Fruit fly (Drosophila melanogaster) whole organism, embryonic: ENCODE data around the gene CG42366.

Experiments used
- Atf-2 ChIP-seq: fragments of 200-800 bp; sonication (Bioruptor generic); optimal IDR thresholded peaks from 2 replicates; lab custom pipeline; 2016; ENCODE audit warnings: missing biosample characterization, missing genetic modification characterization
- Atf6 ChIP-seq: fragments of 200-800 bp; sonication (Bioruptor generic); IDR thresholded peaks from 2 replicates; pipeline ENCODE4 v1.3.6; 2022; ENCODE audit warnings: missing biosample characterization, missing genetic modification characterization
- CG10979 ChIP-seq: fragments of 200-800 bp; sonication (Bioruptor generic); optimal IDR thresholded peaks from 2 replicates; lab custom pipeline; 2018; ENCODE audit warnings: missing biosample characterization, mild to moderate bottlenecking, missing genetic modification characterization, moderate library complexity
- CG11695 ChIP-seq: fragments of 200-800 bp; sonication (Bioruptor generic); IDR thresholded peaks from 3 replicates; pipeline ENCODE4 v1.3.6; 2022; ENCODE audit warnings: missing biosample characterization, missing genetic modification characterization
- CG11723 ChIP-seq: fragments of 200-800 bp; sonication (Bioruptor generic); optimal IDR thresholded peaks from 2 replicates; lab custom pipeline; 2017; ENCODE audit warnings: missing biosample characterization, mild to moderate bottlenecking, missing genetic modification characterization
- CG12071 ChIP-seq: fragments of 200-800 bp; sonication (Bioruptor generic); optimal IDR thresholded peaks from 3 replicates; lab custom pipeline; 2018; ENCODE audit warnings: missing biosample characterization, mild to moderate bottlenecking, missing genetic modification characterization
- CG12659 ChIP-seq: fragments of 200-800 bp; sonication (Bioruptor generic); optimal IDR thresholded peaks from 3 replicates; lab custom pipeline; 2017; ENCODE audit warnings: mild to moderate bottlenecking, missing biosample characterization, missing genetic modification reagents, missing genetic modification characterization
- CG12744 ChIP-seq: fragments of 200-800 bp; sonication (Bioruptor generic); optimal IDR thresholded peaks from 2 replicates; lab custom pipeline; 2016; ENCODE audit warnings: missing biosample characterization, missing genetic modification characterization
- CG13123 ChIP-seq: fragments of 200-800 bp; sonication (Bioruptor generic); optimal IDR thresholded peaks from 2 replicates; lab custom pipeline; 2016; ENCODE audit warnings: missing biosample characterization, missing genetic modification characterization
- CG1603 ChIP-seq: fragments of 200-800 bp; sonication (Bioruptor generic); optimal IDR thresholded peaks from 2 replicates; lab custom pipeline; 2019; ENCODE audit warnings: missing biosample characterization, mild to moderate bottlenecking, missing genetic modification characterization, moderate library complexity
- CG16779 ChIP-seq: fragments of 200-800 bp; sonication (Bioruptor generic); IDR thresholded peaks from 2 replicates; pipeline ENCODE4 v1.3.6; 2022; ENCODE audit warnings: missing biosample characterization, missing genetic modification characterization
- CG2889 ChIP-seq: fragments of 200-800 bp; sonication (Bioruptor generic); IDR thresholded peaks from 3 replicates; pipeline ENCODE4 v1.3.6; 2022; ENCODE audit warnings: missing biosample characterization, missing genetic modification characterization
- CG30020 ChIP-seq: fragments of 200-800 bp; optimal IDR thresholded peaks from 2 replicates; lab custom pipeline; 2019; ENCODE audit warnings: missing biosample characterization, mild to moderate bottlenecking, missing genetic modification characterization, moderate library complexity
- CG31388 ChIP-seq: fragments of 200-800 bp; sonication (Bioruptor generic); optimal IDR thresholded peaks from 2 replicates; lab custom pipeline; 2016; ENCODE audit warnings: missing biosample characterization, missing genetic modification characterization
- CG31441 ChIP-seq: fragments of 200-800 bp; sonication (Bioruptor generic); IDR thresholded peaks from 2 replicates; pipeline ENCODE4 v1.3.6; 2022; ENCODE audit warnings: missing biosample characterization, missing genetic modification characterization
- CG33557 ChIP-seq: fragments of 200-800 bp; sonication (Bioruptor generic); optimal IDR thresholded peaks from 2 replicates; lab custom pipeline; 2019; ENCODE audit warnings: missing biosample characterization, mild to moderate bottlenecking, missing genetic modification characterization, moderate library complexity
- CG3847 ChIP-seq: fragments of 200-800 bp; sonication (Bioruptor generic); IDR thresholded peaks from 2 replicates; pipeline ENCODE4 v1.3.6; 2022; ENCODE audit warnings: missing biosample characterization, missing genetic modification characterization
- CG4404 ChIP-seq: fragments of 200-800 bp; sonication (Bioruptor generic); IDR thresholded peaks from 2 replicates; pipeline ENCODE4 v1.3.6; 2022; ENCODE audit warnings: missing biosample characterization, missing genetic modification characterization
- CG6683 ChIP-seq: fragments of 200-800 bp; sonication (Bioruptor generic); optimal IDR thresholded peaks from 2 replicates; lab custom pipeline; 2017; ENCODE audit warnings: missing biosample characterization, mild to moderate bottlenecking, missing genetic modification characterization, missing genetic modification reagents
- Dip2 ChIP-seq: fragments of 200-800 bp; sonication (Bioruptor generic); IDR thresholded peaks from 2 replicates; pipeline ENCODE4 v1.3.6; 2022; ENCODE audit warnings: missing biosample characterization, missing genetic modification characterization
- Fer1 ChIP-seq: fragments of 200-800 bp; sonication (Bioruptor generic); optimal IDR thresholded peaks from 2 replicates; lab custom pipeline; 2017; ENCODE audit warnings: missing biosample characterization, mild to moderate bottlenecking, missing genetic modification characterization
- Fer2 ChIP-seq: fragments of 200-800 bp; sonication (Bioruptor generic); optimal IDR thresholded peaks from 2 replicates; lab custom pipeline; 2018; ENCODE audit warnings: missing biosample characterization, mild to moderate bottlenecking, missing genetic modification characterization, moderate library complexity
- Fer3 ChIP-seq: fragments of 200-800 bp; sonication (Bioruptor generic); optimal IDR thresholded peaks from 2 replicates; lab custom pipeline; 2018; ENCODE audit warnings: missing biosample characterization, mild to moderate bottlenecking, missing genetic modification characterization, moderate library complexity
- Gug ChIP-seq: fragments of 200-800 bp; sonication (Bioruptor generic); IDR thresholded peaks from 4 replicates; pipeline ENCODE4 v1.3.6; 2022; ENCODE audit warnings: missing biosample characterization, missing genetic modification characterization
- Hr78 ChIP-seq, 2 experiments: fragments of 200-800 bp in 1 of 2; fragments of >200 bp in 1 of 2; sonication (Bioruptor generic) in 1 of 2; optimal IDR thresholded peaks; 2 replicates each; lab custom pipeline; 2017 to 2019; ENCODE audit warnings: missing biosample characterization in 2 of 2, missing genetic modification characterization in 2 of 2, mild to moderate bottlenecking in 1 of 2, moderate library complexity in 1 of 2
- Nf-YA ChIP-seq: fragments of 200-800 bp; sonication (Bioruptor generic); IDR thresholded peaks from 2 replicates; pipeline ENCODE4 v1.3.6; 2022; ENCODE audit warnings: missing biosample characterization, missing genetic modification characterization
- Tbp ChIP-seq: fragments of >200 bp; optimal IDR thresholded peaks from 2 replicates; lab custom pipeline; 2018; ENCODE audit warnings: missing biosample characterization, missing genetic modification characterization
- ab ChIP-seq: fragments of 200-800 bp; sonication (Bioruptor generic); optimal IDR thresholded peaks from 2 replicates; lab custom pipeline; 2016; ENCODE audit warnings: missing biosample characterization, missing genetic modification characterization
- chinmo ChIP-seq: fragments of 200-800 bp; sonication (Bioruptor generic); IDR thresholded peaks from 4 replicates; pipeline ENCODE4 v1.3.6; 2022; ENCODE audit warnings: missing biosample characterization, missing genetic modification characterization; ENCODE audit not compliant: partially characterized antibody
- danr ChIP-seq: fragments of 200-800 bp; sonication (Bioruptor generic); IDR thresholded peaks from 2 replicates; pipeline ENCODE4 v1.3.6; 2022; ENCODE audit warnings: missing biosample characterization, missing genetic modification characterization
- dysf ChIP-seq: fragments of 200-800 bp; sonication (Bioruptor generic); IDR thresholded peaks from 3 replicates; pipeline ENCODE4 v1.3.6; 2022; ENCODE audit warnings: missing biosample characterization, missing genetic modification characterization
- esg ChIP-seq: fragments of 200-800 bp; sonication (Bioruptor generic); conservative IDR thresholded peaks from 2 replicates; pipeline ENCODE4 v1.3.6; 2022; ENCODE audit warnings: missing biosample characterization, missing genetic modification characterization
- ewg ChIP-seq: fragments of 200-800 bp; sonication (Bioruptor generic); optimal IDR thresholded peaks from 3 replicates; lab custom pipeline; 2017; ENCODE audit warnings: mild to moderate bottlenecking, missing biosample characterization, missing genetic modification reagents, missing genetic modification characterization
- gro ChIP-seq: fragments of 200-800 bp; sonication (Bioruptor generic); optimal IDR thresholded peaks from 2 replicates; lab custom pipeline; 2016; ENCODE audit warnings: missing biosample characterization, missing genetic modification characterization
- gt ChIP-seq: fragments of 200-800 bp; sonication (Bioruptor generic); IDR thresholded peaks from 2 replicates; pipeline ENCODE4 v1.3.6; 2022; ENCODE audit warnings: missing biosample characterization, missing genetic modification characterization
- her ChIP-seq: fragments of 200-800 bp; sonication (Bioruptor generic); optimal IDR thresholded peaks from 2 replicates; lab custom pipeline; 2016; ENCODE audit warnings: missing biosample characterization, missing genetic modification characterization
- ind ChIP-seq: fragments of 200-800 bp; sonication (Bioruptor generic); optimal IDR thresholded peaks from 3 replicates; lab custom pipeline; 2016; ENCODE audit warnings: missing biosample characterization, missing genetic modification characterization
- mirr ChIP-seq: fragments of 200-800 bp; sonication (Bioruptor generic); optimal IDR thresholded peaks from 3 replicates; lab custom pipeline; 2018; ENCODE audit warnings: missing biosample characterization, mild to moderate bottlenecking, missing genetic modification characterization
- nmo ChIP-seq: fragments of 200-800 bp; sonication (Bioruptor generic); optimal IDR thresholded peaks from 2 replicates; lab custom pipeline; 2018; ENCODE audit warnings: missing biosample characterization, mild to moderate bottlenecking, missing genetic modification characterization, moderate library complexity
- odd ChIP-seq: fragments of 200-800 bp; sonication (Bioruptor generic); optimal IDR thresholded peaks from 2 replicates; lab custom pipeline; 2017; ENCODE audit warnings: missing biosample characterization, mild to moderate bottlenecking, missing genetic modification characterization
- ro ChIP-seq: fragments of 200-800 bp; sonication (Bioruptor generic); IDR thresholded peaks from 2 replicates; pipeline ENCODE4 v1.3.6; 2022; ENCODE audit warnings: missing biosample characterization, missing genetic modification characterization
- row ChIP-seq: fragments of 200-800 bp; sonication (Bioruptor generic); IDR thresholded peaks from 3 replicates; pipeline ENCODE4 v1.3.6; 2022; ENCODE audit warnings: missing biosample characterization, missing genetic modification characterization
- schlank ChIP-seq: fragments of 200-800 bp; sonication (Bioruptor generic); optimal IDR thresholded peaks from 2 replicates; lab custom pipeline; 2018; ENCODE audit warnings: missing biosample characterization, mild to moderate bottlenecking, missing genetic modification characterization
- stwl ChIP-seq: fragments of 200-800 bp; sonication (Bioruptor generic); optimal IDR thresholded peaks from 3 replicates; lab custom pipeline; 2018; ENCODE audit warnings: missing biosample characterization, mild to moderate bottlenecking, missing genetic modification characterization, moderate library complexity
- tin ChIP-seq: fragments of 200-800 bp; sonication (Bioruptor generic); optimal IDR thresholded peaks from 3 replicates; lab custom pipeline; 2016; ENCODE audit warnings: missing biosample characterization, missing genetic modification characterization
- tna ChIP-seq: fragments of 200-800 bp; sonication (Bioruptor generic); IDR thresholded peaks from 2 replicates; pipeline ENCODE4 v1.3.6; 2022; ENCODE audit warnings: missing biosample characterization, missing genetic modification characterization; ENCODE audit not compliant: partially characterized antibody
- twi ChIP-seq: fragments of 200-800 bp; optimal IDR thresholded peaks from 2 replicates; lab custom pipeline; 2019; ENCODE audit warnings: missing biosample characterization, mild to moderate bottlenecking, missing genetic modification characterization, moderate library complexity
- unpg ChIP-seq: fragments of 200-800 bp; sonication (Bioruptor generic); optimal IDR thresholded peaks from 3 replicates; lab custom pipeline; 2018; ENCODE audit warnings: missing biosample characterization, mild to moderate bottlenecking, missing genetic modification characterization, moderate library complexity
- zf30C ChIP-seq: fragments of 200-800 bp; sonication (Bioruptor generic); optimal IDR thresholded peaks from 3 replicates; lab custom pipeline; 2018; ENCODE audit warnings: missing biosample characterization, mild to moderate bottlenecking, missing genetic modification characterization

The CG42366 gene

dm6 chr2L:9907320-9908256 is 17.4 kb upstream of the CG42366 start (continued):
- TF ChIP-seq odd (GFP tag; lab: Kevin White, UChicago) (no peak), twi (tag; lab: Kevin White, UChicago) (no peak), row (peak; percentile 26; the same call in 1 of the 3 replicates), esg (GFP tag; lab: Robert Waterston, UW) (no peak), ro (GFP tag; lab: Robert Waterston, UW) (no peak), Hr78 (GFP tag; optimal IDR thresholded peaks at IDR 0.05; lab: Kevin White, UChicago) (no peak), ewg (GFP tag; lab: Kevin White, UChicago) (no peak), CG13123 (GFP tag; lab: Kevin White, UChicago) (no peak), CG10979 (tag; lab: Kevin White, UChicago) (peak; percentile 66), Fer3 (tag; lab: Kevin White, UChicago) (no peak), CG31388 (GFP tag; lab: Kevin White, UChicago) (no peak), Gug (GFP tag; lab: Robert Waterston, UW) (no peak), CG3847 (GFP tag; lab: Robert Waterston, UW) (peak; percentile 20; the same call in 1 of the 2 replicates), zf30C (GFP tag; lab: Kevin White, UChicago) (no peak), CG12071 (GFP tag; lab: Kevin White, UChicago) (no peak), CG11695 (GFP tag; lab: Robert Waterston, UW) (no peak), CG31441 (GFP tag; lab: Robert Waterston, UW) (no peak), her (no peak), ind (GFP tag; lab: Kevin White, UChicago) (no peak), gt (GFP tag; lab: Robert Waterston, UW) (no peak), ab (GFP tag; lab: Kevin White, UChicago) (no peak), CG16779 (GFP tag; lab: Robert Waterston, UW) (no peak), CG12744 (GFP tag; lab: Kevin White, UChicago) (no peak), chinmo (GFP tag; lab: Robert Waterston, UW) (peak; percentile 96), mirr (GFP tag; lab: Kevin White, UChicago) (peak; percentile 42), Nf-YA (GFP tag; lab: Robert Waterston, UW) (no peak), CG30020 (tag; lab: Kevin White, UChicago) (no peak), tin (no peak), tna (GFP tag; lab: Robert Waterston, UW) (no peak), Tbp (GFP tag; lab: Kevin White, UChicago) (no peak), unpg (GFP tag; lab: Kevin White, UChicago) (no peak), stwl (no peak), dysf (no peak), CG2889 (no peak), Atf-2 (GFP tag; lab: Kevin White, UChicago) (no peak), Dip2 (GFP tag; lab: Robert Waterston, UW) (no peak), Fer1 (GFP tag; lab: Kevin White, UChicago) (no peak), CG6683 (GFP tag; lab: Kevin White, UChicago) (no peak), Fer2 (tag; lab: Kevin White, UChicago) (no peak), CG33557 (no peak), Atf6 (GFP tag; lab: Robert Waterston, UW) (no peak), CG4404 (GFP tag; lab: Robert Waterston, UW) (no peak), danr (GFP tag; lab: Robert Waterston, UW) (no peak), nmo (no peak), CG11723 (GFP tag; lab: Kevin White, UChicago) (no peak), CG1603 (tag; lab: Kevin White, UChicago) (no peak), schlank (tag; lab: Kevin White, UChicago) (no peak), CG12659 (no peak), gro (GFP tag; lab: Kevin White, UChicago) (no peak)
